Worm (Caenorhabditis elegans) whole organism, early embryonic: ENCODE data around the gene grd-1.

ENCODE experiments used
- F13C5.2 ChIP-seq: sonication (generic microtip); optimal IDR thresholded peaks from 2 replicates; lab custom pipeline; 2017; ENCODE audit warnings: mild to moderate bottlenecking, missing genetic modification characterization, inconsistent platforms, missing compliant biosample characterization
- ama-1 ChIP-seq: fragments of 150-350 bp; optimal IDR thresholded peaks from 2 replicates; lab custom pipeline; 2014
- hmbx-1 ChIP-seq: sonication (generic microtip); optimal IDR thresholded peaks from 2 replicates; lab custom pipeline; 2016; ENCODE audit warnings: mild to moderate bottlenecking, missing genetic modification characterization, missing compliant biosample characterization
- hmg-4 ChIP-seq: fragments of 200-800 bp; sonication (Bioruptor generic); optimal IDR thresholded peaks from 2 replicates; lab custom pipeline; 2018; ENCODE audit warnings: mild to moderate bottlenecking, missing genetic modification characterization, missing compliant biosample characterization
- scrt-1 ChIP-seq: fragments of 200-800 bp; sonication (Bioruptor generic); IDR thresholded peaks from 2 replicates; pipeline ENCODE4 v1.3.6; 2022; ENCODE audit warnings: missing genetic modification characterization, missing compliant biosample characterization
- tbx-11 ChIP-seq: fragments of 200-800 bp; sonication (Bioruptor generic); IDR thresholded peaks from 2 replicates; pipeline ENCODE4 v1.3.6; 2022; ENCODE audit warnings: missing genetic modification characterization, missing compliant biosample characterization

DNA sequence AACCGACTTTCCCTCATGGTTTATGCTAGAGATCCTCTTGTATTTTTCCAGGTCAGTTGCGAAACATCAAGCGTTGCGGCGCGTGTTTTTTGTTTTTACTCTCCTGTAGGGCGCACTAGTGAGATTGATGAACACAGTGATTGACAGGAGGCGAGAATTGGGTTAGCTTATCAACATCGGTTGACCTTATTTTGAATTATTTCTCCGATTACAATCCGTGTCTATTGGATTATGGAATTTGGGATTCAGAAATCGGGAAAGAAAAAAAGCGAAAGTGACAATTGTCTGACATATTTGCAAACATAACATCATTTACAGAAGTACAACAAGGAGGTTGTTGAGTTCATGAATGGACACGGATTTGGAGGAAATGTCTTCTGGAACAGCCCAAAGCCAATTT, 48.3 kb upstream of the grd-1 start:
- TF ChIP-seq hmbx-1 (tag; lab: Kevin White, UChicago) = no peak
- no peak for TF ChIP-seq scrt-1 (GFP tag; lab: Robert Waterston, UW)
- TF ChIP-seq tbx-11 (GFP tag; lab: Robert Waterston, UW) = no peak
- TF ChIP-seq hmg-4 (GFP tag; lab: Kevin White, UChicago) = no peak
- TF ChIP-seq ama-1 = no peak
- no peak for TF ChIP-seq F13C5.2 (tag; lab: Kevin White, UChicago)
